Fruit fly (Drosophila melanogaster) whole organism, embryonic: ENCODE results near the gene Nca.

Source experiments
- Atf3 ChIP-seq: fragments of 200-800 bp; sonication (Bioruptor generic); optimal IDR thresholded peaks from 3 replicates; lab custom pipeline; 2016; ENCODE audit warnings: missing biosample characterization, missing genetic modification characterization
- Bdp1 ChIP-seq: fragments of 200-800 bp; sonication (Bioruptor generic); optimal IDR thresholded peaks from 3 replicates; lab custom pipeline; 2016; ENCODE audit warnings: missing biosample characterization, missing genetic modification characterization
- CG1024 ChIP-seq: fragments of 200-800 bp; sonication (Bioruptor generic); IDR thresholded peaks from 2 replicates; pipeline ENCODE4 v1.3.6; 2022; ENCODE audit warnings: missing biosample characterization, missing genetic modification characterization
- CG10654 ChIP-seq: fragments of 200-800 bp; sonication (Bioruptor generic); optimal IDR thresholded peaks from 2 replicates; lab custom pipeline; 2016; ENCODE audit warnings: missing biosample characterization, missing genetic modification characterization
- CG11456 ChIP-seq: fragments of 200-800 bp; sonication (Bioruptor generic); IDR thresholded peaks from 3 replicates; pipeline ENCODE4 v1.3.6; 2022; ENCODE audit warnings: missing biosample characterization, missing genetic modification characterization
- CG12104 ChIP-seq: fragments of 200-800 bp; sonication (Bioruptor generic); optimal IDR thresholded peaks from 3 replicates; lab custom pipeline; 2016; ENCODE audit warnings: missing biosample characterization, missing genetic modification characterization
- CG12391 ChIP-seq: fragments of 200-800 bp; sonication (Bioruptor generic); optimal IDR thresholded peaks from 3 replicates; lab custom pipeline; 2018; ENCODE audit warnings: missing biosample characterization, mild to moderate bottlenecking, missing genetic modification characterization, moderate library complexity
- CG12744 ChIP-seq: fragments of 200-800 bp; sonication (Bioruptor generic); optimal IDR thresholded peaks from 2 replicates; lab custom pipeline; 2016; ENCODE audit warnings: missing biosample characterization, missing genetic modification characterization
- CG13123 ChIP-seq: fragments of 200-800 bp; sonication (Bioruptor generic); optimal IDR thresholded peaks from 2 replicates; lab custom pipeline; 2016; ENCODE audit warnings: missing biosample characterization, missing genetic modification characterization
- CG13775 ChIP-seq: fragments of 200-800 bp; sonication (Bioruptor generic); optimal IDR thresholded peaks from 3 replicates; lab custom pipeline; 2017; ENCODE audit warnings: missing biosample characterization, mild to moderate bottlenecking, missing genetic modification characterization
- CG15073 ChIP-seq: fragments of 200-800 bp; sonication (Bioruptor generic); optimal IDR thresholded peaks from 2 replicates; lab custom pipeline; 2016; ENCODE audit warnings: missing biosample characterization, missing genetic modification characterization
- CG17359 ChIP-seq: fragments of 200-800 bp; sonication (Bioruptor generic); optimal IDR thresholded peaks from 3 replicates; lab custom pipeline; 2018; ENCODE audit warnings: missing biosample characterization, mild to moderate bottlenecking, missing genetic modification characterization, moderate library complexity
- CG17385 ChIP-seq: fragments of 200-800 bp; sonication (Bioruptor generic); optimal IDR thresholded peaks from 3 replicates; lab custom pipeline; 2018; ENCODE audit warnings: missing biosample characterization, mild to moderate bottlenecking, missing genetic modification characterization
- CG1832 ChIP-seq: fragments of 200-800 bp; sonication (Bioruptor generic); optimal IDR thresholded peaks from 2 replicates; lab custom pipeline; 2017; ENCODE audit warnings: missing biosample characterization, mild to moderate bottlenecking, missing genetic modification characterization, inconsistent platforms
- CG30403 ChIP-seq: fragments of 200-800 bp; sonication (Bioruptor generic); optimal IDR thresholded peaks from 3 replicates; lab custom pipeline; 2016; ENCODE audit warnings: missing biosample characterization, missing genetic modification characterization
- CG4328 ChIP-seq: fragments of 200-800 bp; sonication (Bioruptor generic); optimal IDR thresholded peaks from 3 replicates; lab custom pipeline; 2017; ENCODE audit warnings: missing biosample characterization, missing genetic modification reagents, missing genetic modification characterization
- CG8281 ChIP-seq: fragments of 200-800 bp; sonication (Bioruptor generic); optimal IDR thresholded peaks from 2 replicates; lab custom pipeline; 2018; ENCODE audit warnings: missing biosample characterization, mild to moderate bottlenecking, missing genetic modification characterization, moderate library complexity
- CG9215 ChIP-seq: fragments of 200-800 bp; sonication (Bioruptor generic); IDR thresholded peaks from 2 replicates; pipeline ENCODE4 v1.3.6; 2022; ENCODE audit warnings: missing biosample characterization, missing genetic modification characterization
- CHES-1-like ChIP-seq: fragments of 200-800 bp; sonication (Bioruptor generic); optimal IDR thresholded peaks from 2 replicates; lab custom pipeline; 2016; ENCODE audit warnings: missing biosample characterization, missing genetic modification characterization
- Camta ChIP-seq: fragments of 200-800 bp; sonication (Bioruptor generic); optimal IDR thresholded peaks from 2 replicates; lab custom pipeline; 2016; ENCODE audit warnings: missing biosample characterization, missing genetic modification characterization
- Dfd ChIP-seq, 2 experiments: fragments of >200 bp; optimal IDR thresholded peaks; 2 replicates each; lab custom pipeline; 2017; ENCODE audit warnings: missing biosample characterization in 2 of 2, missing genetic modification characterization in 2 of 2
- Dll ChIP-seq: fragments of 200-800 bp; sonication (Bioruptor generic); IDR thresholded peaks from 4 replicates; pipeline ENCODE4 v1.3.6; 2022; ENCODE audit warnings: missing biosample characterization, missing genetic modification characterization; ENCODE audit not compliant: partially characterized antibody
- Dp ChIP-seq: fragments of 200-800 bp; sonication (Bioruptor generic); optimal IDR thresholded peaks from 2 replicates; lab custom pipeline; 2018; ENCODE audit warnings: missing biosample characterization, mild to moderate bottlenecking, missing genetic modification characterization, moderate library complexity
- Elba2 ChIP-seq: fragments of 200-800 bp; sonication (Bioruptor generic); optimal IDR thresholded peaks from 3 replicates; lab custom pipeline; 2016; ENCODE audit warnings: missing biosample characterization, missing genetic modification characterization
- Ets65A ChIP-seq: fragments of 200-800 bp; sonication (Bioruptor generic); peaks from one replicate; lab custom pipeline; 2016; ENCODE audit warnings: missing biosample characterization, missing genetic modification characterization
- HLHmδ ChIP-seq: fragments of 200-800 bp; sonication (Bioruptor generic); optimal IDR thresholded peaks from 2 replicates; lab custom pipeline; 2018; ENCODE audit warnings: missing biosample characterization, mild to moderate bottlenecking, missing genetic modification characterization, moderate library complexity
- NC2β ChIP-seq: fragments of 200-800 bp; sonication (Bioruptor generic); optimal IDR thresholded peaks from 2 replicates; lab custom pipeline; 2016; ENCODE audit warnings: missing biosample characterization, missing genetic modification characterization
- Sox100B ChIP-seq: fragments of 200-800 bp; sonication (Bioruptor generic); optimal IDR thresholded peaks from 3 replicates; lab custom pipeline; 2018; ENCODE audit warnings: missing biosample characterization, mild to moderate bottlenecking, missing genetic modification characterization
- Sox102F ChIP-seq: fragments of 200-800 bp; sonication (Bioruptor generic); optimal IDR thresholded peaks from 2 replicates; lab custom pipeline; 2018; ENCODE audit warnings: missing biosample characterization, mild to moderate bottlenecking, missing genetic modification characterization, moderate library complexity
- Stat92E ChIP-seq, 3 experiments: fragments of >200 bp in 2 of 3; fragments of 200-800 bp in 1 of 3; sonication (Bioruptor generic) in 1 of 3; optimal IDR thresholded peaks; 2 replicates each; lab custom pipeline; 2017 to 2019; ENCODE audit warnings: missing biosample characterization in 3 of 3, missing genetic modification characterization in 3 of 3, mild to moderate bottlenecking in 1 of 3, moderate library complexity in 1 of 3
- az2 ChIP-seq: fragments of 200-800 bp; sonication (Bioruptor generic); optimal IDR thresholded peaks from 3 replicates; lab custom pipeline; 2016; ENCODE audit warnings: missing biosample characterization, missing genetic modification characterization
- cato ChIP-seq: fragments of 200-800 bp; sonication (Bioruptor generic); optimal IDR thresholded peaks from 2 replicates; lab custom pipeline; 2016; ENCODE audit warnings: missing biosample characterization, missing genetic modification characterization, borderline replicate concordance
- chn ChIP-seq: fragments of 200-800 bp; sonication (Bioruptor generic); optimal IDR thresholded peaks from 2 replicates; lab custom pipeline; 2016; ENCODE audit warnings: missing biosample characterization, missing genetic modification characterization
- croc ChIP-seq: fragments of 200-800 bp; sonication (Bioruptor generic); conservative IDR thresholded peaks from 3 replicates; pipeline ENCODE4 v1.3.6; 2022; ENCODE audit warnings: missing biosample characterization, missing genetic modification characterization
- dmrt11E ChIP-seq: fragments of 200-800 bp; sonication (Bioruptor generic); optimal IDR thresholded peaks from 3 replicates; lab custom pipeline; 2018; ENCODE audit warnings: missing biosample characterization, mild to moderate bottlenecking, missing genetic modification characterization, moderate library complexity
- esg ChIP-seq: fragments of 200-800 bp; sonication (Bioruptor generic); conservative IDR thresholded peaks from 2 replicates; pipeline ENCODE4 v1.3.6; 2022; ENCODE audit warnings: missing biosample characterization, missing genetic modification characterization
- gcm2 ChIP-seq: fragments of 200-800 bp; sonication (Bioruptor generic); optimal IDR thresholded peaks from 2 replicates; lab custom pipeline; 2016; ENCODE audit warnings: missing biosample characterization, missing genetic modification characterization
- grn ChIP-seq: fragments of 200-800 bp; sonication (Bioruptor generic); optimal IDR thresholded peaks from 3 replicates; lab custom pipeline; 2017; ENCODE audit warnings: missing biosample characterization, missing genetic modification characterization
- hbn ChIP-seq: fragments of 200-800 bp; sonication (Bioruptor generic); IDR thresholded peaks from 2 replicates; pipeline ENCODE4 v1.3.6; 2022; ENCODE audit warnings: missing biosample characterization, missing genetic modification characterization; ENCODE audit not compliant: partially characterized antibody
- jumu ChIP-seq: fragments of 200-800 bp; sonication (Bioruptor generic); optimal IDR thresholded peaks from 3 replicates; lab custom pipeline; 2016; ENCODE audit warnings: missing biosample characterization, missing genetic modification characterization
- prd ChIP-seq, 3 experiments: fragments of >200 bp in 2 of 3; fragments of 200-800 bp in 1 of 3; sonication (Bioruptor generic) in 1 of 3; optimal IDR thresholded peaks in 2 of 3; IDR thresholded peaks in 1 of 3; 2 replicates in 2 of 3; 3 replicates in 1 of 3; pipeline versions ENCODE4 v1.3.6 to Lab custom; 2017 to 2022; ENCODE audit warnings: missing biosample characterization in 1 of 3, missing genetic modification characterization in 1 of 3
- sob ChIP-seq: fragments of 200-800 bp; sonication (Bioruptor generic); IDR thresholded peaks from 2 replicates; pipeline ENCODE4 v1.3.6; 2022; ENCODE audit warnings: missing biosample characterization, missing genetic modification characterization
- sr ChIP-seq: fragments of 200-800 bp; sonication (Bioruptor generic); IDR thresholded peaks from 3 replicates; pipeline ENCODE4 v1.3.6; 2022; ENCODE audit warnings: missing biosample characterization, missing genetic modification characterization
- tup ChIP-seq: fragments of 200-800 bp; sonication (Bioruptor generic); optimal IDR thresholded peaks from 2 replicates; lab custom pipeline; 2016; ENCODE audit warnings: missing biosample characterization, mild to moderate bottlenecking, missing genetic modification characterization, moderate library complexity
- vfl ChIP-seq: fragments of 200-800 bp; sonication (Bioruptor generic); optimal IDR thresholded peaks from 2 replicates; lab custom pipeline; 2016; ENCODE audit warnings: missing biosample characterization, missing genetic modification characterization

The Nca gene

DNA sequence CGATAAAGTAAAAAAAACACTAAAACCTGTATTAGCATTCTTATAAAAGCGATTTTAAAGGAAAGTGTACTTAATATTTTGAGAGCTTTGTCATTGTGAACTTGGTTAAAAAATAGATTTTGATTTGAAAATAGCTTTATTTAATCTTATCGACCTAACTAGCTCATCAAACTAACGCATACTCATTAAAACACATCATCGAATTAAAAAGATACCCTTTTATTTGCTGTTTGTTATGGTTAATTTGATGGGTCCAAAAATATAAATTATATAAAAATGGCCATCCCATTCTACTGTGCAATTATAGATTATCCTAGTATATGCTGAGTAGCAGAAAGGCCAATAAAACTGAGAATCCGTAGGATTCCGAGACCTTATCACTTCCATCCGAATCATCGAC, 40.7 kb upstream of the Nca start, which contains the start of gene CG32219:
Gene CG32219, minus strand, starts transcription at position 101 of the 400 bp plus-strand sequence.
- no peak for TF ChIP-seq HLHmδ (GFP tag; lab: Kevin White, UChicago)
- TF ChIP-seq CG1832 (GFP tag; lab: Kevin White, UChicago), result no peak
- TF ChIP-seq Elba2 (GFP tag; lab: Kevin White, UChicago), result no peak

DNA sequence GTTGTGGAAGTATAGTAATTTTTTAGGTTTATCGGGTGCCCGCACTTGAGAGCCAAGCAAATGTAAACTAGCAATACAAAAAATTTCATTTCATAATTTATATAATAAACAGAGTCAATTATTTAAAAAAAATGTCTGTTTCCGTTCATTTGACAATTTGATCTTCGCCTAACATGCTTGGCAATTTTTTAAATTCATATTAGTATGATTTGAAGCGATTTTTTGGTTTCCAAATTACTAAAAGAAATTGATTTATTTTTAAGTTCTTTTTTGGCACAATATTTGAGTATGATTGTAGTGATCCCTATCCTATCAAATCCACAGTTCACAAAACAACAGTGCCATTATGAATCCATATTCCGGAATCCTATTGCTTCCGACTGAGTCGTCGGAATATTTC, 39.8 kb upstream of the Nca start, which contains the start of gene CG34258:
Gene CG34258, minus strand, starts transcription at position 101 of the 400 bp plus-strand sequence.
- TF ChIP-seq gcm2 (GFP tag; lab: Kevin White, UChicago) (no peak), CG9215 (GFP tag; lab: Robert Waterston, UW) (no peak), vfl (GFP tag; lab: Kevin White, UChicago) (no peak), CG17359 (no peak), Dll (GFP tag; lab: Robert Waterston, UW) (no peak), prd (optimal IDR thresholded peaks at IDR 0.05; lab: Kevin White, UChicago) (no peak), prd (GFP tag; IDR thresholded peaks at IDR 0.05; lab: Robert Waterston, UW) (no peak), Stat92E (GFP tag; optimal IDR thresholded peaks at IDR 0.05; lab: Kevin White, UChicago) (no peak), esg (no peak), CG15073 (GFP tag; lab: Kevin White, UChicago) (no peak), Atf3 (no peak), CG17385 (GFP tag; lab: Kevin White, UChicago) (no peak), az2 (GFP tag; lab: Kevin White, UChicago) (no peak), CG10654 (no peak), sob (GFP tag; lab: Robert Waterston, UW) (no peak), hbn (no peak), CG13775 (GFP tag; lab: Kevin White, UChicago) (no peak), sr (GFP tag; lab: Robert Waterston, UW) (no peak)
- TF ChIP-seq, all 482 proteins: peak for 0

dm6 chr3L:19952690-19953089, 39.0 kb upstream of the Nca start, which contains the start of gene CG33710:
TSS of gene CG33710 (minus strand) at chr3L:19952790.
- TF ChIP-seq Elba2 (GFP tag; lab: Kevin White, UChicago) (no peak), CG12104 (no peak), CG30403 (GFP tag; lab: Kevin White, UChicago) (no peak), croc (GFP tag; lab: Robert Waterston, UW) (no peak), CG13123 (GFP tag; lab: Kevin White, UChicago) (no peak), grn (GFP tag; lab: Kevin White, UChicago) (no peak), CG12744 (GFP tag; lab: Kevin White, UChicago) (no peak)

DNA sequence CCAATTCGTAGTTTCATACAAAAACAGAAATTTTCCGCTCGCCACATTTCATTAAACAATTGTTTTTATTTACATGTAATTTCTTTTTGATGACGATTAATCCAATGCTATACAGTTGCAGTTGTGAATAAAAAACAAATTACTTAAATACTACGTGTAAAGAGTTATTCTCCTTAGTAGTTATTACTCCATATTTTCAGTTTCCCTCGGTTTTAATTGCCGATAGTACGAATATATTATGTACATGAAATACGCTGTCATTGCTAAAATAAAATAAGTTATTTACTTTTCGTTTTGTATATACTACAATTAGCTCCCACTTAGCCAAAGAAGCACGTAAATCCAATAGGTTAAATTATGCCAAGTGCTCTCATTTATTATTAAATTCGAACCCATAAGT, 38.1 kb upstream of the Nca start, which contains the start of gene CG42655:
Gene CG42655, minus strand, starts transcription at position 101 of the 400 bp plus-strand sequence.
- TF ChIP-seq dmrt11E (tag; lab: Kevin White, UChicago) (no peak), Sox102F (GFP tag; lab: Kevin White, UChicago) (no peak), Dp (GFP tag; lab: Kevin White, UChicago) (no peak), jumu (GFP tag; lab: Kevin White, UChicago) (no peak), Ets65A (no peak), CG1024 (GFP tag; lab: Robert Waterston, UW) (no peak), NC2β (no peak), cato (GFP tag; lab: Kevin White, UChicago) (no peak), CG8281 (tag; lab: Kevin White, UChicago) (no peak), chn (GFP tag; lab: Kevin White, UChicago) (no peak), Bdp1 (GFP tag; lab: Kevin White, UChicago) (no peak), Sox100B (GFP tag; lab: Kevin White, UChicago) (no peak), Dfd (GFP tag; optimal IDR thresholded peaks at IDR 0.05; lab: Kevin White, UChicago) (no peak), CHES-1-like (GFP tag; lab: Kevin White, UChicago) (no peak), CG4328 (GFP tag; lab: Kevin White, UChicago) (no peak), CG11456 (GFP tag; lab: Robert Waterston, UW) (no peak), CG12391 (tag; lab: Kevin White, UChicago) (no peak), tup (GFP tag; lab: Kevin White, UChicago) (no peak), Camta (no peak)
